Fruit fly (Drosophila melanogaster) whole organism, pupa: Measurements from ENCODE around the gene CG34149.

Source experiments
- CG14655 ChIP-seq: fragments of 200-800 bp; sonication (Bioruptor generic); optimal IDR thresholded peaks from 3 replicates; lab custom pipeline; 2017; ENCODE audit warnings: mild to moderate bottlenecking, missing biosample characterization, missing genetic modification reagents, missing genetic modification characterization
- CG15710 ChIP-seq: fragments of 200-800 bp; sonication (Bioruptor generic); optimal IDR thresholded peaks from 2 replicates; lab custom pipeline; 2018; ENCODE audit warnings: missing biosample characterization, mild to moderate bottlenecking, missing genetic modification characterization, moderate library complexity
- EcR ChIP-seq: fragments of 200-800 bp; sonication (Bioruptor generic); optimal IDR thresholded peaks from 3 replicates; lab custom pipeline; 2019; ENCODE audit warnings: missing biosample characterization, missing genetic modification characterization, mild to moderate bottlenecking, moderate library complexity, missing genetic modification reagents
- fd96Ca ChIP-seq: fragments of 200-800 bp; sonication (Bioruptor generic); IDR thresholded peaks from 3 replicates; pipeline ENCODE4 v1.3.6; 2022; ENCODE audit warnings: missing biosample characterization, missing genetic modification characterization

dm6 chr3R:22357942-22358341, 22.0 kb upstream of the CG34149 start:
- TF ChIP-seq CG14655 (GFP tag; lab: Kevin White, UChicago) (no peak), fd96Ca (no peak), EcR (GFP tag; lab: Kevin White, UChicago) (no peak), CG15710 (tag; lab: Kevin White, UChicago) (no peak)
